Fruit fly (Drosophila melanogaster) Kc167 (cell line): Measurements from ENCODE around the gene Doc1.

ENCODE experiments used
- Myc ChIP-seq: fragments of >200 bp; optimal IDR thresholded peaks from 2 replicates; lab custom pipeline; 2017; ENCODE audit warnings: missing external identifiers
- Sin3A ChIP-seq: fragments of >200 bp; optimal IDR thresholded peaks from 2 replicates; lab custom pipeline; 2018; ENCODE audit warnings: missing external identifiers
- h ChIP-seq: fragments of >200 bp; optimal IDR thresholded peaks from 3 replicates; lab custom pipeline; 2018; ENCODE audit warnings: missing external identifiers
- insv ChIP-seq: fragments of >200 bp; optimal IDR thresholded peaks from 3 replicates; lab custom pipeline; 2018; ENCODE audit warnings: missing external identifiers
- psq ChIP-seq: fragments of >200 bp; optimal IDR thresholded peaks from 2 replicates; lab custom pipeline; 2017; ENCODE audit warnings: missing external identifiers
- ttk ChIP-seq: sonication (Bioruptor generic); optimal IDR thresholded peaks from 2 replicates; lab custom pipeline; 2017; ENCODE audit warnings: missing external identifiers

Doc1 gene

dm6 chr3L:9054239-9054638 is 13.1 kb downstream of the Doc1 start:
- no peak for TF ChIP-seq Sin3A (lab: Kevin White, UChicago)
- TF ChIP-seq h, result no peak
- no peak for TF ChIP-seq ttk (lab: Kevin White, UChicago)
- TF ChIP-seq psq (lab: Kevin White, UChicago), result no peak
- no peak for TF ChIP-seq Myc (lab: Kevin White, UChicago)
- TF ChIP-seq insv (lab: Kevin White, UChicago), result no peak

- TF ChIP-seq h (no peak), psq (lab: Kevin White, UChicago) (no peak), insv (lab: Kevin White, UChicago) (no peak), ttk (lab: Kevin White, UChicago) (no peak), Myc (lab: Kevin White, UChicago) (no peak), Sin3A (lab: Kevin White, UChicago) (no peak)
Measured at dm6 chr3L:9054822-9055407, 13.7 kb downstream of the Doc1 start.

dm6 chr3L:9055870-9056807 is 15.0 kb downstream of the Doc1 start:
- no peak for TF ChIP-seq insv (lab: Kevin White, UChicago)
- no peak for TF ChIP-seq Myc (lab: Kevin White, UChicago)
- TF ChIP-seq ttk (lab: Kevin White, UChicago), result no peak
- TF ChIP-seq h, result no peak
- no peak for TF ChIP-seq Sin3A (lab: Kevin White, UChicago)
- no peak for TF ChIP-seq psq (lab: Kevin White, UChicago)

dm6 chr3L:9057429-9058088 is 16.4 kb downstream of the Doc1 start:
- no peak for TF ChIP-seq h
- TF ChIP-seq insv (lab: Kevin White, UChicago), result no peak
- no peak for TF ChIP-seq Myc (lab: Kevin White, UChicago)
- TF ChIP-seq Sin3A (lab: Kevin White, UChicago), result no peak
- no peak for TF ChIP-seq ttk (lab: Kevin White, UChicago)
- no peak for TF ChIP-seq psq (lab: Kevin White, UChicago)

- TF ChIP-seq insv (lab: Kevin White, UChicago) (no peak), Sin3A (lab: Kevin White, UChicago) (no peak), Myc (lab: Kevin White, UChicago) (no peak), h (no peak), psq (lab: Kevin White, UChicago) (no peak), ttk (lab: Kevin White, UChicago) (no peak)
Measured at dm6 chr3L:9059611-9060203, 18.5 kb downstream of the Doc1 start.

dm6 chr3L:9061449-9061848 is 20.3 kb downstream of the Doc1 start:
- no peak for TF ChIP-seq ttk (lab: Kevin White, UChicago)
- no peak for TF ChIP-seq Sin3A (lab: Kevin White, UChicago)
- no peak for TF ChIP-seq insv (lab: Kevin White, UChicago)
- TF ChIP-seq h, result no peak
- TF ChIP-seq Myc (lab: Kevin White, UChicago), result no peak
- no peak for TF ChIP-seq psq (lab: Kevin White, UChicago)

dm6 chr3L:9062816-9063215 is 21.6 kb downstream of the Doc1 start:
- no peak for TF ChIP-seq h
- no peak for TF ChIP-seq insv (lab: Kevin White, UChicago)
- TF ChIP-seq ttk (lab: Kevin White, UChicago), result no peak
- no peak for TF ChIP-seq Sin3A (lab: Kevin White, UChicago)
- no peak for TF ChIP-seq Myc (lab: Kevin White, UChicago)
- no peak for TF ChIP-seq psq (lab: Kevin White, UChicago)

dm6 chr3L:9063607-9064006 is 22.4 kb downstream of the Doc1 start:
- TF ChIP-seq Sin3A (lab: Kevin White, UChicago) (no peak), ttk (lab: Kevin White, UChicago) (no peak), insv (lab: Kevin White, UChicago) (no peak), psq (lab: Kevin White, UChicago) (no peak), h (no peak), Myc (lab: Kevin White, UChicago) (no peak)

- no peak for TF ChIP-seq psq (lab: Kevin White, UChicago)
- no peak for TF ChIP-seq Sin3A (lab: Kevin White, UChicago)
- no peak for TF ChIP-seq Myc (lab: Kevin White, UChicago)
- no peak for TF ChIP-seq insv (lab: Kevin White, UChicago)
- no peak for TF ChIP-seq ttk (lab: Kevin White, UChicago)
- no peak for TF ChIP-seq h
Measured at dm6 chr3L:9064207-9064754, 23.1 kb downstream of the Doc1 start.

dm6 chr3L:9064976-9065761 is 24.0 kb downstream of the Doc1 start:
- TF ChIP-seq insv (lab: Kevin White, UChicago), result no peak
- no peak for TF ChIP-seq Myc (lab: Kevin White, UChicago)
- TF ChIP-seq Sin3A (lab: Kevin White, UChicago), result no peak
- TF ChIP-seq ttk (lab: Kevin White, UChicago), result no peak
- no peak for TF ChIP-seq psq (lab: Kevin White, UChicago)
- no peak for TF ChIP-seq h
